Worm (Caenorhabditis elegans): Measurements from ENCODE around the gene C13A2.12.
A peak's percentile ranks its signal among the peaks of the same experiment; 100 is the strongest.

The C13A2.12 gene

ce11 chrV:7246951-7247350 lies 12.1 kb upstream of the C13A2.12 start, which contains the start of gene C05C8.7:
Gene C05C8.7, minus strand, starts transcription at chrV:7247050.
- peak; percentile 92 for TF ChIP-seq blmp-1 (tag; optimal IDR thresholded peaks at IDR 0.05)
- TF ChIP-seq mef-2 (tag; optimal IDR thresholded peaks at IDR 0.05), result no peak

ce11 chrV:7248227-7248953 lies 10.7 kb upstream of the C13A2.12 start:
- TF ChIP-seq aha-1 (tag; optimal IDR thresholded peaks at IDR 0.05) (no peak), vab-15 (tag; optimal IDR thresholded peaks at IDR 0.05) (no peak), nhr-85 (tag) (peak; percentile 58), elt-3 (tag; optimal IDR thresholded peaks at IDR 0.05) (peak in 1 of 6 experiments; percentile 48)

ce11 chrV:7255095-7255494 lies 4.0 kb upstream of the C13A2.12 start, which contains the start of gene C05C8.8:
Gene C05C8.8, minus strand, starts transcription at chrV:7255195.
- TF ChIP-seq snpc-4 (tag; optimal IDR thresholded peaks at IDR 0.05) (no peak), pag-3 (tag; optimal IDR thresholded peaks at IDR 0.05; ENCODE audit: borderline replicate concordance, insufficient read depth) (no peak), aha-1 (tag; optimal IDR thresholded peaks at IDR 0.05) (no peak)

ce11 chrV:7264042-7264441 lies 5.0 kb downstream of the C13A2.12 start, which contains the start of gene C13A2.9:
Gene C13A2.9, minus strand, starts transcription at chrV:7264142.
- no peak for TF ChIP-seq fkh-4 (tag; optimal IDR thresholded peaks at IDR 0.05; ENCODE audit: borderline replicate concordance)
- no peak for TF ChIP-seq nhr-90 (tag; optimal IDR thresholded peaks at IDR 0.05; ENCODE audit: poor library complexity)
- TF ChIP-seq nhr-71 (tag; optimal IDR thresholded peaks at IDR 0.05), result no peak
- TF ChIP-seq lin-13 (GFP tag; optimal IDR thresholded peaks at IDR 0.05), result no peak
- no peak for TF ChIP-seq hlh-4 (tag; optimal IDR thresholded peaks at IDR 0.05)
- TF ChIP-seq nhr-85 (tag), result no peak
- no peak for TF ChIP-seq blmp-1 (tag; optimal IDR thresholded peaks at IDR 0.05)
- TF ChIP-seq sptf-1 (tag; optimal IDR thresholded peaks at IDR 0.05), result no peak
- no peak for TF ChIP-seq dsc-1 (tag; optimal IDR thresholded peaks at IDR 0.05)
- no peak for TF ChIP-seq nhr-77 (tag; optimal IDR thresholded peaks at IDR 0.05)

- TF ChIP-seq sptf-1 (tag; optimal IDR thresholded peaks at IDR 0.05) (no peak), nhr-19 (GFP tag; conservative IDR thresholded peaks at IDR 0.05) (no peak), snpc-4 (tag; optimal IDR thresholded peaks at IDR 0.05) (no peak), pqm-1 (tag; optimal IDR thresholded peaks at IDR 0.05) (no peak), aly-2 (tag; optimal IDR thresholded peaks at IDR 0.05) (no peak), lin-13 (GFP tag; optimal IDR thresholded peaks at IDR 0.05) (no peak), tbx-2 (tag; optimal IDR thresholded peaks at IDR 0.05) (no peak), fkh-4 (tag; optimal IDR thresholded peaks at IDR 0.05; ENCODE audit: borderline replicate concordance) (no peak)
Measured at ce11 chrV:7266021-7266420, 7.0 kb downstream of the C13A2.12 start, which contains the start of gene C13A2.7. Gene C13A2.7, plus strand, starts transcription at chrV:7266321.

ce11 chrV:7269399-7269798 lies 10.3 kb downstream of the C13A2.12 start, which contains the start of gene C13A2.6:
Gene C13A2.6, plus strand, starts transcription at chrV:7269699.
- TF ChIP-seq lir-3 (tag; optimal IDR thresholded peaks at IDR 0.05; ENCODE audit: poor library complexity) (no peak), nhr-19 (GFP tag; conservative IDR thresholded peaks at IDR 0.05) (no peak), ceh-63 (GFP tag; optimal IDR thresholded peaks at IDR 0.05) (no peak), sptf-1 (tag; optimal IDR thresholded peaks at IDR 0.05) (no peak), irx-1 (tag; optimal IDR thresholded peaks at IDR 0.05) (no peak), hlh-17 (GFP tag; optimal IDR thresholded peaks at IDR 0.05; ENCODE audit: borderline replicate concordance) (no peak), nhr-12 (tag; optimal IDR thresholded peaks at IDR 0.05) (no peak), elt-3 (tag; optimal IDR thresholded peaks at IDR 0.05) (no peak), swsn-7 (tag; optimal IDR thresholded peaks at IDR 0.05) (no peak), C16A3.4 (tag; optimal IDR thresholded peaks at IDR 0.05) (no peak), fkh-10 (GFP tag; optimal IDR thresholded peaks at IDR 0.05) (no peak), pag-3 (tag; optimal IDR thresholded peaks at IDR 0.05; ENCODE audit: borderline replicate concordance, insufficient read depth) (no peak)

Measured in whole organism, L1 larva.